Fruit fly (Drosophila melanogaster) whole organism, prepupa: ENCODE measurements around the gene up.

Experiments
- CG15336 ChIP-seq: fragments of 200-800 bp; sonication (Bioruptor generic); IDR thresholded peaks from 2 replicates; pipeline ENCODE4 v1.3.6; 2022; ENCODE audit warnings: missing biosample characterization, missing genetic modification characterization
- CG6808 ChIP-seq: fragments of 200-800 bp; sonication (Bioruptor generic); optimal IDR thresholded peaks from 3 replicates; lab custom pipeline; 2017; ENCODE audit warnings: missing biosample characterization, missing genetic modification characterization, mild to moderate bottlenecking, moderate library complexity, missing genetic modification reagents
- CG8119 ChIP-seq: fragments of 200-800 bp; sonication (Bioruptor generic); IDR thresholded peaks from 3 replicates; pipeline ENCODE4 v1.3.6; 2022; ENCODE audit warnings: missing biosample characterization, missing genetic modification characterization
- Hr38 ChIP-seq: sonication (Bioruptor generic); optimal IDR thresholded peaks from 2 replicates; lab custom pipeline; 2016; ENCODE audit warnings: missing biosample characterization, missing genetic modification characterization
- Hr39 ChIP-seq: fragments of 200-800 bp; sonication (Bioruptor generic); optimal IDR thresholded peaks from 2 replicates; lab custom pipeline; 2016; ENCODE audit warnings: missing biosample characterization, missing genetic modification characterization
- Sox102F ChIP-seq: fragments of 200-800 bp; sonication (Bioruptor generic); optimal IDR thresholded peaks from 2 replicates; lab custom pipeline; 2016; ENCODE audit warnings: missing biosample characterization, mild to moderate bottlenecking, missing genetic modification characterization
- dac ChIP-seq: fragments of 200-800 bp; sonication (Bioruptor generic); optimal IDR thresholded peaks from 2 replicates; lab custom pipeline; 2017; ENCODE audit warnings: missing biosample characterization, mild to moderate bottlenecking, missing genetic modification characterization
- dsx ChIP-seq: fragments of 200-800 bp; optimal IDR thresholded peaks from 3 replicates; lab custom pipeline; 2019; ENCODE audit warnings: missing biosample characterization, mild to moderate bottlenecking, missing genetic modification characterization, moderate library complexity; ENCODE audit not compliant: poor library complexity, severe bottlenecking
- eg ChIP-seq: fragments of 200-800 bp; sonication (Bioruptor generic); IDR thresholded peaks from 3 replicates; pipeline ENCODE4 v1.3.6; 2022; ENCODE audit warnings: missing biosample characterization, missing genetic modification characterization
- esn ChIP-seq: fragments of 200-800 bp; sonication (Bioruptor generic); optimal IDR thresholded peaks from 2 replicates; lab custom pipeline; 2016; ENCODE audit warnings: missing biosample characterization, mild to moderate bottlenecking, missing genetic modification characterization, moderate library complexity
- salr ChIP-seq, 2 experiments: fragments of 200-800 bp; sonication (Bioruptor generic); optimal IDR thresholded peaks; 3 replicates each; lab custom pipeline; 2016 to 2018; ENCODE audit warnings: missing biosample characterization in 2 of 2, missing genetic modification characterization in 2 of 2, mild to moderate bottlenecking in 1 of 2
- topi ChIP-seq: fragments of 200-800 bp; sonication (Bioruptor generic); optimal IDR thresholded peaks from 3 replicates; lab custom pipeline; 2016; ENCODE audit warnings: missing biosample characterization, missing genetic modification characterization

- TF ChIP-seq dac (GFP tag; lab: Kevin White, UChicago) (peak; percentile 45), eg (GFP tag; lab: Robert Waterston, UW) (peak; percentile 47; the same call in 2 of the 3 replicates), esn (GFP tag; lab: Kevin White, UChicago) (peak; percentile 43), CG8119 (GFP tag; lab: Robert Waterston, UW) (peak; percentile 56), topi (GFP tag; lab: Kevin White, UChicago) (peak; percentile 57), dsx (GFP tag; lab: Kevin White, UChicago) (peak; percentile 6), salr (GFP tag; optimal IDR thresholded peaks at IDR 0.05; lab: Kevin White, UChicago) (peak in 1 of 2 experiments; percentile 46), CG6808 (peak; percentile 9), Hr38 (GFP tag; lab: Kevin White, UChicago) (no peak), Hr39 (peak; percentile 63), CG15336 (GFP tag; lab: Robert Waterston, UW) (peak; percentile 57), Sox102F (peak; percentile 20)
Observed at dm6 chrX:13572382-13572781, 30.0 kb downstream of the up start.
